Fruit fly (Drosophila melanogaster) whole organism, embryonic: Measurements from ENCODE around the gene ea.

Source experiments
- Ada2b ChIP-seq: fragments of 200-800 bp; sonication (Bioruptor generic); IDR thresholded peaks from 2 replicates; pipeline ENCODE4 v1.3.6; 2022; ENCODE audit warnings: missing biosample characterization, missing genetic modification characterization
- Atf3 ChIP-seq: fragments of 200-800 bp; sonication (Bioruptor generic); optimal IDR thresholded peaks from 3 replicates; lab custom pipeline; 2016; ENCODE audit warnings: missing biosample characterization, missing genetic modification characterization
- B-H1 ChIP-seq: fragments of 200-800 bp; sonication (Bioruptor generic); IDR thresholded peaks from 3 replicates; pipeline ENCODE4 v1.3.6; 2022; ENCODE audit warnings: missing biosample characterization, missing genetic modification characterization
- Bdp1 ChIP-seq: fragments of 200-800 bp; sonication (Bioruptor generic); optimal IDR thresholded peaks from 3 replicates; lab custom pipeline; 2016; ENCODE audit warnings: missing biosample characterization, missing genetic modification characterization
- CG10321 ChIP-seq: fragments of 200-800 bp; sonication (Bioruptor generic); IDR thresholded peaks from 2 replicates; pipeline ENCODE4 v1.3.6; 2022; ENCODE audit warnings: missing biosample characterization, missing genetic modification characterization
- CG10565 ChIP-seq: fragments of 200-800 bp; sonication (Bioruptor generic); optimal IDR thresholded peaks from 3 replicates; lab custom pipeline; 2016; ENCODE audit warnings: missing biosample characterization, mild to moderate bottlenecking, missing genetic modification characterization
- CG10654 ChIP-seq: fragments of 200-800 bp; sonication (Bioruptor generic); optimal IDR thresholded peaks from 2 replicates; lab custom pipeline; 2016; ENCODE audit warnings: missing biosample characterization, missing genetic modification characterization
- CG11247 ChIP-seq: fragments of 200-800 bp; sonication (Bioruptor generic); IDR thresholded peaks from 2 replicates; pipeline ENCODE4 v1.3.6; 2022; ENCODE audit warnings: missing biosample characterization, missing genetic modification characterization
- CG11398 ChIP-seq: fragments of 200-800 bp; sonication (Bioruptor generic); optimal IDR thresholded peaks from 2 replicates; lab custom pipeline; 2016; ENCODE audit warnings: missing biosample characterization, missing genetic modification characterization
- CG12236 ChIP-seq: fragments of 200-800 bp; sonication (Bioruptor generic); optimal IDR thresholded peaks from 2 replicates; lab custom pipeline; 2016; ENCODE audit warnings: missing biosample characterization, missing genetic modification characterization
- CG12659 ChIP-seq: fragments of 200-800 bp; sonication (Bioruptor generic); optimal IDR thresholded peaks from 3 replicates; lab custom pipeline; 2017; ENCODE audit warnings: mild to moderate bottlenecking, missing biosample characterization, missing genetic modification reagents, missing genetic modification characterization
- CG12744 ChIP-seq: fragments of 200-800 bp; sonication (Bioruptor generic); optimal IDR thresholded peaks from 2 replicates; lab custom pipeline; 2016; ENCODE audit warnings: missing biosample characterization, missing genetic modification characterization
- CG15011 ChIP-seq: fragments of 200-800 bp; sonication (Bioruptor generic); optimal IDR thresholded peaks from 3 replicates; lab custom pipeline; 2018; ENCODE audit warnings: missing biosample characterization, mild to moderate bottlenecking, missing genetic modification characterization
- CG15601 ChIP-seq: fragments of 200-800 bp; sonication (Bioruptor generic); optimal IDR thresholded peaks from 3 replicates; lab custom pipeline; 2019; ENCODE audit warnings: missing biosample characterization, mild to moderate bottlenecking, missing genetic modification characterization, moderate library complexity
- CG17361 ChIP-seq: fragments of 200-800 bp; sonication (Bioruptor generic); IDR thresholded peaks from 3 replicates; pipeline ENCODE4 v1.3.6; 2022; ENCODE audit warnings: missing biosample characterization, missing genetic modification characterization
- CG18476 ChIP-seq: fragments of 200-800 bp; sonication (Bioruptor generic); optimal IDR thresholded peaks from 2 replicates; lab custom pipeline; 2016; ENCODE audit warnings: missing biosample characterization, mild to moderate bottlenecking, missing genetic modification characterization
- CG2129 ChIP-seq: fragments of 200-800 bp; sonication (Bioruptor generic); IDR thresholded peaks from 2 replicates; pipeline ENCODE4 v1.3.6; 2022; ENCODE audit warnings: missing biosample characterization, missing genetic modification characterization; ENCODE audit not compliant: partially characterized antibody
- CG2202 ChIP-seq: fragments of 200-800 bp; sonication (Bioruptor generic); optimal IDR thresholded peaks from 2 replicates; lab custom pipeline; 2018; ENCODE audit warnings: missing biosample characterization, mild to moderate bottlenecking, missing genetic modification characterization
- CG32772 ChIP-seq: fragments of 200-800 bp; sonication (Bioruptor generic); IDR thresholded peaks from 2 replicates; pipeline ENCODE4 v1.3.6; 2022; ENCODE audit warnings: missing biosample characterization, missing genetic modification characterization
- CG4730 ChIP-seq: fragments of 200-800 bp; sonication (Bioruptor generic); IDR thresholded peaks from 2 replicates; pipeline ENCODE4 v1.3.6; 2022; ENCODE audit warnings: missing biosample characterization, missing genetic modification characterization
- CG4820 ChIP-seq: fragments of 200-800 bp; sonication (Bioruptor generic); optimal IDR thresholded peaks from 3 replicates; lab custom pipeline; 2016; ENCODE audit warnings: missing biosample characterization, missing genetic modification characterization
- CG7839 ChIP-seq: fragments of 200-800 bp; sonication (Bioruptor generic); optimal IDR thresholded peaks from 3 replicates; lab custom pipeline; 2018; ENCODE audit warnings: missing biosample characterization, mild to moderate bottlenecking, missing genetic modification characterization, moderate library complexity
- CG8089 ChIP-seq: fragments of 200-800 bp; sonication (Bioruptor generic); optimal IDR thresholded peaks from 3 replicates; lab custom pipeline; 2016; ENCODE audit warnings: missing biosample characterization, missing genetic modification characterization
- CG9797 ChIP-seq: fragments of 200-800 bp; sonication (Bioruptor generic); optimal IDR thresholded peaks from 3 replicates; lab custom pipeline; 2018; ENCODE audit warnings: missing biosample characterization, mild to moderate bottlenecking, missing genetic modification characterization
- CTCF ChIP-seq: fragments of 200-800 bp; sonication (Bioruptor generic); optimal IDR thresholded peaks from 2 replicates; lab custom pipeline; 2017; ENCODE audit warnings: missing biosample characterization, mild to moderate bottlenecking, missing genetic modification characterization, moderate library complexity
- Dfd ChIP-seq, 2 experiments: fragments of >200 bp; optimal IDR thresholded peaks; 2 replicates each; lab custom pipeline; 2017; ENCODE audit warnings: missing biosample characterization in 2 of 2, missing genetic modification characterization in 2 of 2
- Dll ChIP-seq: fragments of 200-800 bp; sonication (Bioruptor generic); IDR thresholded peaks from 4 replicates; pipeline ENCODE4 v1.3.6; 2022; ENCODE audit warnings: missing biosample characterization, missing genetic modification characterization; ENCODE audit not compliant: partially characterized antibody
- Dref ChIP-seq: fragments of 200-800 bp; sonication (Bioruptor generic); IDR thresholded peaks from 2 replicates; pipeline ENCODE4 v1.3.6; 2022; ENCODE audit warnings: missing biosample characterization, missing genetic modification characterization
- Hey ChIP-seq: fragments of 200-800 bp; sonication (Bioruptor generic); optimal IDR thresholded peaks from 3 replicates; lab custom pipeline; 2018; ENCODE audit warnings: missing biosample characterization, mild to moderate bottlenecking, missing genetic modification characterization
- Hr78 ChIP-seq, 2 experiments: fragments of 200-800 bp in 1 of 2; fragments of >200 bp in 1 of 2; sonication (Bioruptor generic) in 1 of 2; optimal IDR thresholded peaks; 2 replicates each; lab custom pipeline; 2017 to 2019; ENCODE audit warnings: missing biosample characterization in 2 of 2, missing genetic modification characterization in 2 of 2, mild to moderate bottlenecking in 1 of 2, moderate library complexity in 1 of 2
- Jarid2 ChIP-seq: fragments of 200-800 bp; sonication (Bioruptor generic); optimal IDR thresholded peaks from 3 replicates; lab custom pipeline; 2017; ENCODE audit warnings: mild to moderate bottlenecking, missing biosample characterization, missing genetic modification reagents, missing genetic modification characterization
- Meics ChIP-seq: fragments of 200-800 bp; sonication (Bioruptor generic); optimal IDR thresholded peaks from 2 replicates; lab custom pipeline; 2017; ENCODE audit warnings: missing biosample characterization, mild to moderate bottlenecking, missing genetic modification characterization
- Ptx1 ChIP-seq: fragments of 200-800 bp; sonication (Bioruptor generic); IDR thresholded peaks from 2 replicates; pipeline ENCODE4 v1.3.6; 2022; ENCODE audit warnings: missing biosample characterization, missing genetic modification characterization
- az2 ChIP-seq: fragments of 200-800 bp; sonication (Bioruptor generic); optimal IDR thresholded peaks from 3 replicates; lab custom pipeline; 2016; ENCODE audit warnings: missing biosample characterization, missing genetic modification characterization
- crol ChIP-seq: fragments of 200-800 bp; sonication (Bioruptor generic); IDR thresholded peaks from 2 replicates; pipeline ENCODE4 v1.3.6; 2022; ENCODE audit warnings: missing biosample characterization, missing genetic modification characterization
- ewg ChIP-seq: fragments of 200-800 bp; sonication (Bioruptor generic); optimal IDR thresholded peaks from 3 replicates; lab custom pipeline; 2017; ENCODE audit warnings: mild to moderate bottlenecking, missing biosample characterization, missing genetic modification reagents, missing genetic modification characterization
- fd64A ChIP-seq: fragments of 200-800 bp; sonication (Bioruptor generic); optimal IDR thresholded peaks from 3 replicates; lab custom pipeline; 2018; ENCODE audit warnings: missing biosample characterization, mild to moderate bottlenecking, missing genetic modification characterization
- gce ChIP-seq: fragments of 200-800 bp; sonication (Bioruptor generic); IDR thresholded peaks from 3 replicates; pipeline ENCODE4 v1.3.6; 2022; ENCODE audit warnings: missing biosample characterization, missing genetic modification characterization
- gfzf ChIP-seq: fragments of 200-800 bp; sonication (Bioruptor generic); optimal IDR thresholded peaks from 2 replicates; lab custom pipeline; 2016; ENCODE audit warnings: missing biosample characterization, mild to moderate bottlenecking, missing genetic modification characterization, moderate library complexity
- ind ChIP-seq: fragments of 200-800 bp; sonication (Bioruptor generic); optimal IDR thresholded peaks from 3 replicates; lab custom pipeline; 2016; ENCODE audit warnings: missing biosample characterization, missing genetic modification characterization
- lab ChIP-seq: fragments of 200-800 bp; sonication (Bioruptor generic); optimal IDR thresholded peaks from 3 replicates; lab custom pipeline; 2017; ENCODE audit warnings: missing biosample characterization, missing genetic modification characterization, mild to moderate bottlenecking, moderate library complexity, missing genetic modification reagents
- luna ChIP-seq: fragments of 200-800 bp; sonication (Bioruptor generic); optimal IDR thresholded peaks from 2 replicates; lab custom pipeline; 2016; ENCODE audit warnings: missing biosample characterization, missing genetic modification characterization
- nerfin-2 ChIP-seq: fragments of 200-800 bp; sonication (Bioruptor generic); IDR thresholded peaks from 2 replicates; pipeline ENCODE4 v1.3.6; 2022; ENCODE audit warnings: missing biosample characterization, missing genetic modification characterization; ENCODE audit not compliant: partially characterized antibody
- nmo ChIP-seq: fragments of 200-800 bp; sonication (Bioruptor generic); optimal IDR thresholded peaks from 2 replicates; lab custom pipeline; 2018; ENCODE audit warnings: missing biosample characterization, mild to moderate bottlenecking, missing genetic modification characterization, moderate library complexity
- run ChIP-seq: fragments of 200-800 bp; sonication (Bioruptor generic); optimal IDR thresholded peaks from 3 replicates; lab custom pipeline; 2018; ENCODE audit warnings: missing biosample characterization, mild to moderate bottlenecking, missing genetic modification characterization
- schlank ChIP-seq: fragments of 200-800 bp; sonication (Bioruptor generic); optimal IDR thresholded peaks from 2 replicates; lab custom pipeline; 2018; ENCODE audit warnings: missing biosample characterization, mild to moderate bottlenecking, missing genetic modification characterization
- scrt ChIP-seq: fragments of 200-800 bp; sonication (Bioruptor generic); optimal IDR thresholded peaks from 2 replicates; lab custom pipeline; 2018; ENCODE audit warnings: missing biosample characterization, mild to moderate bottlenecking, missing genetic modification characterization, moderate library complexity
- seq ChIP-seq: fragments of 200-800 bp; sonication (Bioruptor generic); IDR thresholded peaks from 2 replicates; pipeline ENCODE4 v1.3.6; 2022; ENCODE audit warnings: missing biosample characterization, missing genetic modification characterization
- shn ChIP-seq: fragments of 200-800 bp; sonication (Bioruptor generic); optimal IDR thresholded peaks from 3 replicates; lab custom pipeline; 2016; ENCODE audit warnings: missing biosample characterization, missing genetic modification characterization
- slbo ChIP-seq: fragments of 200-800 bp; sonication (Bioruptor generic); IDR thresholded peaks from 2 replicates; pipeline ENCODE4 v1.3.6; 2022; ENCODE audit warnings: missing biosample characterization, missing genetic modification characterization
- sob ChIP-seq: fragments of 200-800 bp; sonication (Bioruptor generic); IDR thresholded peaks from 2 replicates; pipeline ENCODE4 v1.3.6; 2022; ENCODE audit warnings: missing biosample characterization, missing genetic modification characterization
- z ChIP-seq: fragments of 200-800 bp; sonication (Bioruptor generic); IDR thresholded peaks from 3 replicates; pipeline ENCODE4 v1.3.6; 2022; ENCODE audit warnings: missing biosample characterization, missing genetic modification characterization

The ea gene

dm6 chr3R:15347822-15348221 is 19.3 kb downstream of the ea start, which contains the start of the genes CG42726 and CG42727 (continued):
- TF ChIP-seq Bdp1 (GFP tag; lab: Kevin White, UChicago) = peak; percentile 15
- TF ChIP-seq Hey (tag; lab: Kevin White, UChicago) = no peak
- no peak for TF ChIP-seq CG11247 (GFP tag; lab: Robert Waterston, UW)
- no peak for TF ChIP-seq Atf3 (GFP tag; lab: Kevin White, UChicago)
- no peak for TF ChIP-seq CG10321 (GFP tag; lab: Robert Waterston, UW)
- TF ChIP-seq CG15011 (GFP tag; lab: Kevin White, UChicago) = no peak
- peak; percentile 39 for TF ChIP-seq ind
- no peak for TF ChIP-seq CG4820
- TF ChIP-seq run = no peak
- no peak for TF ChIP-seq Dll (GFP tag; lab: Robert Waterston, UW)
- no peak for TF ChIP-seq lab (GFP tag; lab: Kevin White, UChicago)
- no peak for TF ChIP-seq CG8089
- TF ChIP-seq B-H1 (GFP tag; lab: Robert Waterston, UW) = no peak
- peak; percentile 41; the same call in 1 of the 2 replicates for TF ChIP-seq Dref (GFP tag; lab: Robert Waterston, UW)
- TF ChIP-seq ewg = no peak
- no peak for TF ChIP-seq Dfd (GFP tag; optimal IDR thresholded peaks at IDR 0.05; lab: Kevin White, UChicago)
- 0 out of 2 replicates have a peak, but pooled peaks have one; percentile 19 for TF ChIP-seq CG4730
- no peak for TF ChIP-seq fd64A (GFP tag; lab: Kevin White, UChicago)
- TF ChIP-seq CTCF = no peak
- TF ChIP-seq z (GFP tag; lab: Robert Waterston, UW) = no peak
- 0 out of 3 replicates have a peak, but pooled peaks have one; percentile 15 for TF ChIP-seq CG17361 (GFP tag; lab: Robert Waterston, UW)
- no peak for TF ChIP-seq CG18476 (GFP tag; lab: Kevin White, UChicago)
- TF ChIP-seq CG11398 = no peak
- TF ChIP-seq CG7839 (tag; lab: Kevin White, UChicago) = no peak
- 0 out of 3 replicates have a peak, but pooled peaks have one; percentile 27 for TF ChIP-seq gce
- peak; percentile 3 for TF ChIP-seq CG10654 (GFP tag; lab: Kevin White, UChicago)
- TF ChIP-seq CG12744 (GFP tag; lab: Kevin White, UChicago) = no peak
- 0 out of 2 replicates have a peak, but pooled peaks have one; percentile 42 for TF ChIP-seq sob (GFP tag; lab: Robert Waterston, UW)
- TF ChIP-seq Ptx1 (GFP tag; lab: Robert Waterston, UW) = peak; percentile 31; the same call in 1 of the 2 replicates
- TF ChIP-seq schlank (tag; lab: Kevin White, UChicago) = no peak
- TF ChIP-seq CG15601 = no peak
- TF ChIP-seq Hr78 (GFP tag; optimal IDR thresholded peaks at IDR 0.05; lab: Kevin White, UChicago) = no peak
- TF ChIP-seq nmo (GFP tag; lab: Kevin White, UChicago) = peak; percentile 36
- TF ChIP-seq CG9797 (GFP tag; lab: Kevin White, UChicago) = no peak
- TF ChIP-seq crol (GFP tag; lab: Robert Waterston, UW) = no peak
- TF ChIP-seq Jarid2 = no peak
- TF ChIP-seq CG2129 (GFP tag; lab: Robert Waterston, UW) = no peak
- no peak for TF ChIP-seq CG32772 (GFP tag; lab: Robert Waterston, UW)
- TF ChIP-seq gfzf (GFP tag; lab: Kevin White, UChicago) = no peak
- TF ChIP-seq nerfin-2 = no peak
- no peak for TF ChIP-seq shn (GFP tag; lab: Kevin White, UChicago)
- TF ChIP-seq CG12659 (GFP tag; lab: Kevin White, UChicago) = peak; percentile 30
- TF ChIP-seq az2 (GFP tag; lab: Kevin White, UChicago) = peak; percentile 2
- TF ChIP-seq CG10565 (GFP tag; lab: Kevin White, UChicago) = no peak
- no peak for TF ChIP-seq Ada2b (GFP tag; lab: Robert Waterston, UW)
- no peak for TF ChIP-seq scrt (GFP tag; lab: Kevin White, UChicago)
- no peak for TF ChIP-seq CG2202
- TF ChIP-seq Meics (GFP tag; lab: Kevin White, UChicago) = peak; percentile 11
- TF ChIP-seq seq = no peak
- TF ChIP-seq slbo (GFP tag; lab: Robert Waterston, UW) = peak; percentile 58; the same call in 1 of the 2 replicates
- TF ChIP-seq luna (GFP tag; lab: Kevin White, UChicago) = no peak
- TF ChIP-seq CG12236 (GFP tag; lab: Kevin White, UChicago) = no peak
